Worm (Caenorhabditis elegans) whole organism, L4 larva: Measurements from ENCODE around the gene F46C5.1.

Experiments
- F10B5.3 ChIP-seq: sonication (generic microtip); optimal IDR thresholded peaks from 2 replicates; lab custom pipeline; 2016; ENCODE audit warnings: mild to moderate bottlenecking, missing genetic modification characterization, missing compliant biosample characterization
- F26F4.8 ChIP-seq: fragments of 200-800 bp; sonication (Bioruptor generic); conservative IDR thresholded peaks from 2 replicates; pipeline ENCODE4 v1.3.6; 2022; ENCODE audit warnings: missing genetic modification characterization, missing compliant biosample characterization
- Y75B8A.6 ChIP-seq: fragments of 200-800 bp; sonication (Bioruptor generic); IDR thresholded peaks from 2 replicates; pipeline ENCODE4 v1.3.6; 2022; ENCODE audit warnings: missing genetic modification reagents, missing genetic modification characterization, missing compliant biosample characterization
- aha-1 ChIP-seq: fragments of 150-350 bp; peaks from one replicate; lab custom pipeline; 2014; ENCODE audit warnings: missing biosample characterization, missing genetic modification characterization
- ceh-28 ChIP-seq: fragments of 150-350 bp; optimal IDR thresholded peaks from 2 replicates; lab custom pipeline; 2014; ENCODE audit warnings: missing biosample characterization, missing genetic modification reagents, missing genetic modification characterization
- ctbp-1 ChIP-seq: fragments of 200-800 bp; sonication (Bioruptor generic); IDR thresholded peaks from 2 replicates; pipeline ENCODE4 v1.3.6; 2022; ENCODE audit warnings: missing genetic modification reagents, missing genetic modification characterization, missing compliant biosample characterization
- daf-12 ChIP-seq: fragments of 150-350 bp; optimal IDR thresholded peaks from 2 replicates; lab custom pipeline; 2014; ENCODE audit warnings: missing biosample characterization, missing genetic modification reagents, missing genetic modification characterization
- daf-19 ChIP-seq: fragments of 200-800 bp; sonication (Bioruptor generic); conservative IDR thresholded peaks from 2 replicates; pipeline ENCODE4 v1.3.6; 2022; ENCODE audit warnings: missing genetic modification characterization, missing compliant biosample characterization
- daf-8 ChIP-seq: fragments of 200-800 bp; sonication (Bioruptor generic); IDR thresholded peaks from 2 replicates; pipeline ENCODE4 v1.3.6; 2022; ENCODE audit warnings: missing genetic modification characterization, missing compliant biosample characterization
- dmd-6 ChIP-seq: fragments of 200-800 bp; sonication (Bioruptor generic); IDR thresholded peaks from 2 replicates; pipeline ENCODE4 v1.3.6; 2022; ENCODE audit warnings: missing genetic modification reagents, missing genetic modification characterization, missing compliant biosample characterization
- dmd-8 ChIP-seq: fragments of 200-800 bp; sonication (Bioruptor generic); IDR thresholded peaks from 2 replicates; pipeline ENCODE4 v1.3.6; 2022; ENCODE audit warnings: missing genetic modification characterization, missing compliant biosample characterization
- dve-1 ChIP-seq: sonication (generic microtip); optimal IDR thresholded peaks from 2 replicates; lab custom pipeline; 2017; ENCODE audit warnings: antibody characterized with exemption, mild to moderate bottlenecking, missing genetic modification characterization, missing compliant biosample characterization; ENCODE audit not compliant: insufficient read depth
- fkh-10 ChIP-seq: fragments of 150-350 bp; optimal IDR thresholded peaks from 2 replicates; lab custom pipeline; 2014; ENCODE audit warnings: missing biosample characterization, missing genetic modification reagents, missing genetic modification characterization
- gei-8 ChIP-seq: fragments of 200-800 bp; sonication (Bioruptor generic); optimal IDR thresholded peaks from 2 replicates; lab custom pipeline; 2018; ENCODE audit warnings: mild to moderate bottlenecking, missing genetic modification characterization, missing compliant biosample characterization
- hif-1 ChIP-seq, 2 experiments: sonication (generic microtip); optimal IDR thresholded peaks; 2 replicates each; lab custom pipeline; 2016 to 2017; ENCODE audit warnings: missing compliant biosample characterization in 2 of 2, missing genetic modification characterization in 2 of 2, missing genetic modification reagents in 2 of 2, missing genotype in 2 of 2, mild to moderate bottlenecking in 1 of 2
- hlh-11 ChIP-seq: fragments of 200-800 bp; sonication (Bioruptor generic); optimal IDR thresholded peaks from 2 replicates; lab custom pipeline; 2018; ENCODE audit warnings: mild to moderate bottlenecking, missing genetic modification characterization, missing compliant biosample characterization
- hlh-30 ChIP-seq: sonication (generic microtip); optimal IDR thresholded peaks from 2 replicates; lab custom pipeline; 2017; ENCODE audit warnings: antibody characterized with exemption, mild to moderate bottlenecking, missing genetic modification characterization, missing compliant biosample characterization; ENCODE audit not compliant: insufficient read depth
- lim-7 ChIP-seq: fragments of 200-800 bp; sonication (Bioruptor generic); IDR thresholded peaks from 2 replicates; pipeline ENCODE4 v1.3.6; 2022; ENCODE audit warnings: missing genetic modification characterization, missing compliant biosample characterization
- lsy-2 ChIP-seq, 2 experiments: fragments of 150-350 bp in 1 of 2; sonication (generic microtip) in 1 of 2; optimal IDR thresholded peaks; 2 replicates each; lab custom pipeline; 2014 to 2017; ENCODE audit warnings: missing biosample characterization in 2 of 2, missing genetic modification characterization in 2 of 2
- mdl-1 ChIP-seq, 2 experiments: fragments of 150-350 bp in 1 of 2; sonication (generic microtip) in 1 of 2; optimal IDR thresholded peaks; 2 replicates each; lab custom pipeline; 2014 to 2017; ENCODE audit warnings: missing biosample characterization in 2 of 2, missing genetic modification characterization in 2 of 2
- mdt-29 ChIP-seq: fragments of 200-800 bp; sonication (Bioruptor generic); IDR thresholded peaks from 2 replicates; pipeline ENCODE4 v1.3.6; 2022; ENCODE audit warnings: missing genetic modification reagents, missing genetic modification characterization, missing compliant biosample characterization
- mxl-2 ChIP-seq: fragments of 200-800 bp; sonication (Bioruptor generic); conservative IDR thresholded peaks from 2 replicates; pipeline ENCODE4 v1.3.6; 2022; ENCODE audit warnings: missing genetic modification reagents, missing genetic modification characterization, missing compliant biosample characterization
- mxl-3 ChIP-seq: fragments of 200-800 bp; sonication (Bioruptor generic); optimal IDR thresholded peaks from 2 replicates; lab custom pipeline; 2018; ENCODE audit warnings: mild to moderate bottlenecking, missing genetic modification characterization, missing compliant biosample characterization
- nhr-10 ChIP-seq: fragments of 150-350 bp; optimal IDR thresholded peaks from 2 replicates; lab custom pipeline; 2014; ENCODE audit warnings: missing biosample characterization, missing genetic modification characterization
- nhr-25 ChIP-seq: sonication (generic microtip); optimal IDR thresholded peaks from 2 replicates; lab custom pipeline; 2017; ENCODE audit warnings: missing genetic modification characterization, mild to moderate bottlenecking, missing compliant biosample characterization, antibody characterized with exemption, moderate library complexity, borderline replicate concordance; ENCODE audit not compliant: insufficient read depth
- nhr-28 ChIP-seq: fragments of 150-350 bp; optimal IDR thresholded peaks from 2 replicates; lab custom pipeline; 2014; ENCODE audit warnings: missing biosample characterization, missing genetic modification characterization
- nhr-48 ChIP-seq: sonication (generic microtip); optimal IDR thresholded peaks from 2 replicates; lab custom pipeline; 2016; ENCODE audit warnings: mild to moderate bottlenecking, missing genetic modification characterization, missing compliant biosample characterization
- nhr-6 ChIP-seq: fragments of 150-350 bp; optimal IDR thresholded peaks from 2 replicates; lab custom pipeline; 2014; ENCODE audit warnings: missing biosample characterization, missing genetic modification characterization
- nhr-77 ChIP-seq: fragments of 150-350 bp; optimal IDR thresholded peaks from 2 replicates; lab custom pipeline; 2014; ENCODE audit warnings: missing biosample characterization, missing genetic modification characterization
- saeg-2 ChIP-seq: fragments of 200-800 bp; sonication (Bioruptor generic); IDR thresholded peaks from 2 replicates; pipeline ENCODE4 v1.3.6; 2022; ENCODE audit warnings: missing genetic modification reagents, missing genetic modification characterization, missing compliant biosample characterization
- tra-1 ChIP-seq: fragments of 200-800 bp; sonication (Bioruptor generic); IDR thresholded peaks from 2 replicates; pipeline ENCODE4 v1.3.6; 2022; ENCODE audit warnings: missing genetic modification reagents, missing genetic modification characterization, missing compliant biosample characterization
- unc-62 ChIP-seq, 3 experiments: fragments of 150-350 bp in 1 of 3; sonication (generic microtip); optimal IDR thresholded peaks in 2 of 3; peaks in 1 of 3; 1 replicate in 1 of 3; 2 replicates in 2 of 3; lab custom pipeline; 2014 to 2017; ENCODE audit warnings: missing biosample characterization in 3 of 3, missing genetic modification characterization in 3 of 3, missing genetic modification reagents in 3 of 3, missing genotype in 1 of 3
- zfp-2 ChIP-seq: sonication (generic microtip); optimal IDR thresholded peaks from 2 replicates; lab custom pipeline; 2016; ENCODE audit warnings: mild to moderate bottlenecking, missing genetic modification characterization, missing compliant biosample characterization
- zfp-3 ChIP-seq: fragments of 200-800 bp; sonication (Bioruptor generic); conservative IDR thresholded peaks from 2 replicates; pipeline ENCODE4 v1.3.6; 2022; ENCODE audit warnings: missing genetic modification reagents, missing genetic modification characterization, missing compliant biosample characterization
- zip-11 ChIP-seq: fragments of 200-800 bp; sonication (Bioruptor generic); IDR thresholded peaks from 2 replicates; pipeline ENCODE4 v1.3.6; 2022; ENCODE audit warnings: missing genetic modification characterization, missing compliant biosample characterization
- ztf-7 ChIP-seq: fragments of 150-350 bp; optimal IDR thresholded peaks from 2 replicates; lab custom pipeline; 2014; ENCODE audit warnings: missing biosample characterization, missing genetic modification characterization

Gene F46C5.1

ce11 chrII:8832941-8833340 is 12.0 kb upstream of the F46C5.1 start:
- TF ChIP-seq hif-1 (tag; optimal IDR thresholded peaks at IDR 0.05; lab: Kevin White, UChicago) (no peak), ceh-28 (tag; lab: Kevin White, UChicago) (no peak), nhr-10 (tag; lab: Kevin White, UChicago) (no peak), aha-1 (tag; lab: Kevin White, UChicago) (peak; percentile 94), fkh-10 (GFP tag; lab: Kevin White, UChicago) (no peak)

ce11 chrII:8830917-8831316 is 9.9 kb upstream of the F46C5.1 start:
- no peak for TF ChIP-seq dmd-8
- TF ChIP-seq dmd-6: no peak
- peak; percentile 20 for TF ChIP-seq aha-1 (tag; lab: Kevin White, UChicago)
- no peak for TF ChIP-seq saeg-2 (GFP tag; lab: Robert Waterston, UW)
- no peak for TF ChIP-seq zfp-3
- TF ChIP-seq lim-7 (GFP tag; lab: Robert Waterston, UW): no peak
- 0 out of 2 replicates have a peak, but pooled peaks have one; percentile 37 for TF ChIP-seq ctbp-1 (GFP tag; lab: Robert Waterston, UW)

ce11 chrII:8829189-8829588 is 8.2 kb upstream of the F46C5.1 start, which contains the start of gene F46C5.2:
F46C5.2 (minus strand) TSS chrII:8829289.
- TF ChIP-seq ztf-7 (tag; lab: Kevin White, UChicago) (no peak), F10B5.3 (tag; lab: Kevin White, UChicago) (no peak), zip-11 (GFP tag; lab: Robert Waterston, UW) (no peak), mxl-2 (no peak), F26F4.8 (GFP tag; lab: Robert Waterston, UW) (no peak)

- TF ChIP-seq dmd-8 (no peak), mdt-29 (GFP tag; lab: Robert Waterston, UW) (no peak), nhr-10 (tag; lab: Kevin White, UChicago) (no peak), hlh-11 (tag; lab: Kevin White, UChicago) (no peak), nhr-77 (tag; lab: Kevin White, UChicago) (no peak), nhr-6 (tag; lab: Kevin White, UChicago) (no peak)
These were observed 4.8 kb upstream of the F46C5.1 start, which contains the start of gene nas-25 for ce11 chrII:8825769-8826168. nas-25 (plus strand) TSS chrII:8826069.

- TF ChIP-seq zfp-2 (tag; lab: Kevin White, UChicago): no peak
- peak in 1 of 2 experiments; percentile 64 for TF ChIP-seq mdl-1 (tag; optimal IDR thresholded peaks at IDR 0.05; lab: Kevin White, UChicago)
- peak in 1 of 2 experiments; percentile 0 for TF ChIP-seq lsy-2 (tag; optimal IDR thresholded peaks at IDR 0.05; lab: Kevin White, UChicago)
- TF ChIP-seq nhr-48 (tag; lab: Kevin White, UChicago): peak; percentile 93
- no peak for TF ChIP-seq nhr-25 (tag; lab: Kevin White, UChicago)
- no peak for TF ChIP-seq Y75B8A.6 (GFP tag; lab: Robert Waterston, UW)
- no peak for TF ChIP-seq dmd-8
- no peak for TF ChIP-seq daf-8 (GFP tag; lab: Robert Waterston, UW)
- TF ChIP-seq hlh-11 (tag; lab: Kevin White, UChicago): peak; percentile 56
- TF ChIP-seq saeg-2 (GFP tag; lab: Robert Waterston, UW): 0 out of 2 replicates have a peak, but pooled peaks have one; percentile 26
- no peak for TF ChIP-seq nhr-77 (tag; lab: Kevin White, UChicago)
- peak; percentile 20 for TF ChIP-seq dve-1 (tag; lab: Kevin White, UChicago)
- TF ChIP-seq daf-12 (tag; lab: Kevin White, UChicago): no peak
- peak; percentile 98 for TF ChIP-seq mxl-3 (GFP tag; lab: Kevin White, UChicago)
- no peak for TF ChIP-seq F26F4.8 (GFP tag; lab: Robert Waterston, UW)
- TF ChIP-seq tra-1 (GFP tag; lab: Robert Waterston, UW): 0 out of 2 replicates have a peak, but pooled peaks have one; percentile 16
- TF ChIP-seq daf-19 (GFP tag; lab: Robert Waterston, UW): no peak
- TF ChIP-seq unc-62 (GFP tag; optimal IDR thresholded peaks at IDR 0.05 in 1 of 2; lab: Kevin White, UChicago): peak in 1 of 2 experiments; percentile 97
- TF ChIP-seq unc-62 (tag; optimal IDR thresholded peaks at IDR 0.05; lab: Kevin White, UChicago): no peak
- peak; percentile 2 for TF ChIP-seq nhr-10 (tag; lab: Kevin White, UChicago)
- TF ChIP-seq gei-8 (GFP tag; lab: Kevin White, UChicago): peak; percentile 34
- TF ChIP-seq dmd-6: peak; percentile 73
- TF ChIP-seq hlh-30: peak; percentile 57
- peak; percentile 76 for TF ChIP-seq nhr-28 (tag; lab: Kevin White, UChicago)
These were observed 1.7 kb upstream of the F46C5.1 start for ce11 chrII:8822711-8823110.
